Worm (Caenorhabditis elegans): ENCODE measurements around the gene ZK154.5.

Gene ZK154.5

DNA sequence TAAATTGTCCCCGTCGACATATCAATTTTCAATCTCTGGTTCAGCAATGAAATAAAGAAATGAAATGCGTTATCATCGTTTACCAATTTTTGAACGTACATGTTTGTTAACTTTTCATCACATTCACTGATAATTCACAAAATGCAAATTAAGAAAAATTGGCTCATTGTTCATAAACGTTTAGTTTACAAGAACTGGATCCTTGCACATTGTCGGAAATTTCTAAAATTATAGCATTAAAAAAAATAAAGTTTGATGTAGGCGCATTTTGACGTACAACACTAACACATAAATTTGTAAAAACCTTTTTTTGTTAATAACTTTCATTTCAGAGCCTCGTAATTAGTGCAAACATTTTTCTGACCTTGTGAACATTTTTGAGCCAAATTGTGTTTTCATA lies 11.9 kb upstream of the ZK154.5 start, which contains the start of gene gpx-7:
TSS of gene gpx-7 (minus strand) at position 101 of the 400 bp plus-strand sequence.
- peak; percentile 19 for TF ChIP-seq nhr-28 (tag; optimal IDR thresholded peaks at IDR 0.05)
- no peak for TF ChIP-seq lsy-2 (tag; optimal IDR thresholded peaks at IDR 0.05)
- 0 out of 2 replicates have a peak, but pooled peaks have one; percentile 27 for TF ChIP-seq php-3 (GFP tag; IDR thresholded peaks at IDR 0.05)
- peak; percentile 28 for TF ChIP-seq dve-1 (tag; optimal IDR thresholded peaks at IDR 0.05; ENCODE audit: insufficient read depth)
- TF ChIP-seq F10B5.3 (tag; optimal IDR thresholded peaks at IDR 0.05): no peak
- TF ChIP-seq nhr-10 (tag; optimal IDR thresholded peaks at IDR 0.05): no peak
- TF ChIP-seq pqm-1 (tag; optimal IDR thresholded peaks at IDR 0.05): peak; percentile 38
- TF ChIP-seq Y48G9A.11 (GFP tag; IDR thresholded peaks at IDR 0.05): no peak
- no peak for TF ChIP-seq nhr-237 (tag; optimal IDR thresholded peaks at IDR 0.05)
- no peak for TF ChIP-seq daf-16 (GFP tag; optimal IDR thresholded peaks at IDR 0.05)
- peak; percentile 50 for TF ChIP-seq daf-16 (tag; optimal IDR thresholded peaks at IDR 0.05)
- TF ChIP-seq gei-8 (GFP tag; optimal IDR thresholded peaks at IDR 0.05): no peak

DNA sequence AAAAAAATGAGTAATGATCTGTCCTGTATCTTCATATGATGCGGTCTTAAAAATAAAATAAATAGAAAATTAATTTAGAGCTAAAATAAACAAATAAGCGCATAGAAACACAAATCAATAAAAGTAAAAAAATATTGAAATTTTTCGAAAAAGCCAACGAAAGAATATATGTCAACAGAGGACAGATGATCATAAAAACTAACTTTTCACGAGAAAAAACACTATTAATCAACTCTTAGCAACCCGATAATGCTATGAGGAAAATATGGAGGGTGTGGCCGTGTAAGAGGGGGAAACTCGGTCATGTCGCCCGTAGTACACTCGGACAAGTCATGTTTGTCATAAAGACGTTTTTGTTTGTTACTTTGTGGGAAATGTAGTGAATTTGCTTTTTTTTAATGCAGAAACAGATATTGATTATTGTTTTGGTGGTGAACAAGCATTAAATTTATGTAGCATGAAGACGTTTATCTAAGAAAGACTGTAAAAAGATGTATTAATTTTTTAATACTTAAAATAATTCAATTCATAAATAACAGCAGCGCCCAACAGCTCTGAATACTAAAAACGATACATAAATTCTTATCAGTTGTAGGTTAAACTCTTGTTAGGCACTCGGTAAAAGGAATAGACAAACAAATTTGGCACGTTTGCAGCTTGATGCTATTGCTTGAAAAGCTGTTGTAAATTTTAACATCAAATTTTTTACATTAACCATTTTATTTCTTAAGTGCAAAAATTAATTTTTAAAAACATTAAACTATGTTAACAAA lies 10.7 kb upstream of the ZK154.5 start, which contains the start of gene adm-4:
TSS of gene adm-4 (minus strand) at position 51 of the 773 bp plus-strand sequence.
- peak; percentile 27 for TF ChIP-seq hlh-30 (tag; optimal IDR thresholded peaks at IDR 0.05; ENCODE audit: insufficient read depth)
- TF ChIP-seq mes-2 (tag; optimal IDR thresholded peaks at IDR 0.05; ENCODE audit: poor library complexity, severe bottlenecking): peak; percentile 97
- TF ChIP-seq hif-1 (tag; optimal IDR thresholded peaks at IDR 0.05): peak in 1 of 2 experiments; percentile 79
- TF ChIP-seq aha-1 (tag): peak; percentile 27
- peak; percentile 36 for TF ChIP-seq mep-1 (tag; optimal IDR thresholded peaks at IDR 0.05)
- TF ChIP-seq mxl-3 (GFP tag; optimal IDR thresholded peaks at IDR 0.05): no peak
- no peak for TF ChIP-seq zag-1 (tag; optimal IDR thresholded peaks at IDR 0.05)
- TF ChIP-seq Y105C5A.15 (GFP tag; IDR thresholded peaks at IDR 0.05): no peak
- TF ChIP-seq Y5F2A.4 (GFP tag; optimal IDR thresholded peaks at IDR 0.05): no peak
- TF ChIP-seq gei-8 (GFP tag; optimal IDR thresholded peaks at IDR 0.05): no peak
- peak; percentile 15 for TF ChIP-seq dpl-1 (GFP tag; optimal IDR thresholded peaks at IDR 0.05)
- TF ChIP-seq F10B5.3 (tag; optimal IDR thresholded peaks at IDR 0.05): no peak
- peak; percentile 39 for TF ChIP-seq rbr-2 (tag; optimal IDR thresholded peaks at IDR 0.05)
- TF ChIP-seq ZK337.2 (GFP tag; IDR thresholded peaks at IDR 0.05): no peak
- peak; percentile 36 for TF ChIP-seq ztf-7 (tag; optimal IDR thresholded peaks at IDR 0.05)
- no peak for TF ChIP-seq nhr-41 (GFP tag; IDR thresholded peaks at IDR 0.05)
- TF ChIP-seq nhr-111 (GFP tag; optimal IDR thresholded peaks at IDR 0.05): no peak
- peak; percentile 28; the same call in 1 of the 2 replicates for TF ChIP-seq madf-9 (GFP tag; conservative IDR thresholded peaks at IDR 0.05)
- no peak for TF ChIP-seq skn-1 (tag; optimal IDR thresholded peaks at IDR 0.05)
- no peak for TF ChIP-seq daf-16 (GFP tag; optimal IDR thresholded peaks at IDR 0.05)
- peak; percentile 73 for TF ChIP-seq daf-16 (tag; optimal IDR thresholded peaks at IDR 0.05)
- TF ChIP-seq nhr-28 (tag; optimal IDR thresholded peaks at IDR 0.05): peak; percentile 15
- TF ChIP-seq duxl-1 (tag; optimal IDR thresholded peaks at IDR 0.05; ENCODE audit: poor library complexity): peak; percentile 15
- no peak for TF ChIP-seq ceh-44 (GFP tag; IDR thresholded peaks at IDR 0.05)
- 0 out of 2 replicates have a peak, but pooled peaks have one; percentile 25 for TF ChIP-seq hmg-1.1 (GFP tag; IDR thresholded peaks at IDR 0.05)
- no peak for TF ChIP-seq saeg-2 (GFP tag; IDR thresholded peaks at IDR 0.05)
- no peak for TF ChIP-seq nhr-42 (GFP tag; IDR thresholded peaks at IDR 0.05)
- TF ChIP-seq ceh-82 (tag; optimal IDR thresholded peaks at IDR 0.05): no peak
- TF ChIP-seq nhr-102 (tag; optimal IDR thresholded peaks at IDR 0.05): peak; percentile 12
- TF ChIP-seq php-3 (GFP tag; IDR thresholded peaks at IDR 0.05): peak; percentile 77

DNA sequence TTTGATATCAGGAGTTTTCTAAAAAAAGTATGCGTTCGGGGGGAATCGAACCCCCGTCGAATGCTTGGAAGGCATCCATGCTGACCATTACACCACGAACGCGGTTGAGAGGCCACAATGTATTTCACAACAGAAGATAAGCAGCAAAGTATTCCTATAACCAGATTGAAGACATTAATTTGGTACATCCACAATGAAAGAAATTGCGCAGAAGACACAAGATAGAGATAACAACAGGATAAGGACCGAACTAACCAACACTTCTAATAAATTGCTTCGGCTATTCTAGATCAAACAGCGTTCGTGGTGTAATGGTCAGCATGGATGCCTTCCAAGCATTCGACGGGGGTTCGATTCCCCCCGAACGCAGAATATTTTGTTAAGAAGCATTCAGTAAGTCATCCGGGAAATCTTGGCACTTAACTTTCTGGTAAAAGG lies 6.6 kb upstream of the ZK154.5 start:
- TF ChIP-seq ctbp-1 (GFP tag; IDR thresholded peaks at IDR 0.05) (peak; percentile 83), attf-4 (tag; optimal IDR thresholded peaks at IDR 0.05) (no peak), saeg-2 (GFP tag; IDR thresholded peaks at IDR 0.05) (no peak), cey-2 (tag; optimal IDR thresholded peaks at IDR 0.05; ENCODE audit: borderline replicate concordance, insufficient read depth) (no peak), sdz-12 (GFP tag; optimal IDR thresholded peaks at IDR 0.05) (peak; percentile 71), zfp-3 (GFP tag; conservative IDR thresholded peaks at IDR 0.05) (0 out of 2 replicates have a peak, but pooled peaks have one; percentile 25), F49E8.2 (tag; optimal IDR thresholded peaks at IDR 0.05; ENCODE audit: borderline replicate concordance) (peak; percentile 51), R02D3.7 (tag; optimal IDR thresholded peaks at IDR 0.05) (no peak), aly-2 (tag; optimal IDR thresholded peaks at IDR 0.05) (no peak), F10B5.3 (tag; optimal IDR thresholded peaks at IDR 0.05) (peak; percentile 34), zip-11 (GFP tag; IDR thresholded peaks at IDR 0.05) (no peak), mxl-2 (GFP tag; conservative IDR thresholded peaks at IDR 0.05) (no peak), daf-12 (tag; optimal IDR thresholded peaks at IDR 0.05) (no peak), ztf-7 (tag; optimal IDR thresholded peaks at IDR 0.05) (peak; percentile 7)

Measured in whole organism, L4 larva.